Worm (Caenorhabditis elegans) whole organism, L4/young adult: ENCODE measurements around the gene fipr-19.

Source experiments
- W03F9.2 ChIP-seq: fragments of 150-350 bp; optimal IDR thresholded peaks from 2 replicates; lab custom pipeline; 2014; ENCODE audit warnings: missing biosample characterization, missing genetic modification characterization
- dao-5 ChIP-seq: sonication (generic microtip); optimal IDR thresholded peaks from 2 replicates; lab custom pipeline; 2016; ENCODE audit warnings: missing genotype, missing genetic modification characterization, moderate library complexity, missing compliant biosample characterization
- him-1 ChIP-seq: sonication (generic microtip); optimal IDR thresholded peaks from 2 replicates; lab custom pipeline; 2016; ENCODE audit warnings: missing genotype, missing genetic modification reagents, missing genetic modification characterization, missing compliant biosample characterization

fipr-19 gene

ce11 chrIII:7458846-7459365, at the start of gene fipr-19, which contains the start of gene fipr-18:
fipr-19 (minus strand) TSS chrIII:7458946.
fipr-18 (plus strand) TSS chrIII:7459315.
- TF ChIP-seq dao-5 (tag; lab: Kevin White, UChicago) (no peak), him-1 (tag; lab: Kevin White, UChicago) (no peak), W03F9.2 (tag; lab: Kevin White, UChicago) (no peak)

ce11 chrIII:7508128-7508635, 49.4 kb upstream of the fipr-19 start, which contains the start of gene cls-1:
cls-1 (plus strand) TSS chrIII:7508178.
- TF ChIP-seq W03F9.2 (tag; lab: Kevin White, UChicago) = no peak
- TF ChIP-seq dao-5 (tag; lab: Kevin White, UChicago) = no peak
- TF ChIP-seq him-1 (tag; lab: Kevin White, UChicago) = no peak

ce11 chrIII:7506983-7507382, 48.2 kb upstream of the fipr-19 start:
- no peak for TF ChIP-seq dao-5 (tag; lab: Kevin White, UChicago)
- TF ChIP-seq W03F9.2 (tag; lab: Kevin White, UChicago) = no peak
- TF ChIP-seq him-1 (tag; lab: Kevin White, UChicago) = no peak

ce11 chrIII:7499421-7499902, 40.7 kb upstream of the fipr-19 start, which contains the start of the genes C07H6.9 and sap-140:
C07H6.9 (minus strand) TSS chrIII:7499471.
sap-140 (plus strand) TSS chrIII:7499738.
- TF ChIP-seq dao-5 (tag; lab: Kevin White, UChicago) = no peak
- peak; percentile 83 for TF ChIP-seq W03F9.2 (tag; lab: Kevin White, UChicago)
- peak; percentile 24 for TF ChIP-seq him-1 (tag; lab: Kevin White, UChicago)

ce11 chrIII:7498346-7498745, 39.6 kb upstream of the fipr-19 start:
- peak; percentile 86 for TF ChIP-seq W03F9.2 (tag; lab: Kevin White, UChicago)
- no peak for TF ChIP-seq him-1 (tag; lab: Kevin White, UChicago)
- TF ChIP-seq dao-5 (tag; lab: Kevin White, UChicago) = no peak

- no peak for TF ChIP-seq him-1 (tag; lab: Kevin White, UChicago)
- TF ChIP-seq W03F9.2 (tag; lab: Kevin White, UChicago) = no peak
- no peak for TF ChIP-seq dao-5 (tag; lab: Kevin White, UChicago)
These were observed 39.1 kb upstream of the fipr-19 start, which contains the start of gene cgh-1 for ce11 chrIII:7497782-7498266. cgh-1 (minus strand) TSS chrIII:7497832.

ce11 chrIII:7495616-7496146, 36.9 kb upstream of the fipr-19 start:
- TF ChIP-seq dao-5 (tag; lab: Kevin White, UChicago) (peak; percentile 30), him-1 (tag; lab: Kevin White, UChicago) (no peak)

- TF ChIP-seq W03F9.2 (tag; lab: Kevin White, UChicago) (no peak), him-1 (tag; lab: Kevin White, UChicago) (no peak), dao-5 (tag; lab: Kevin White, UChicago) (no peak)
These were observed 36.1 kb upstream of the fipr-19 start for ce11 chrIII:7494850-7495314.

ce11 chrIII:7491931-7492330, 33.2 kb upstream of the fipr-19 start:
- TF ChIP-seq W03F9.2 (tag; lab: Kevin White, UChicago) = no peak
- TF ChIP-seq dao-5 (tag; lab: Kevin White, UChicago) = no peak
- TF ChIP-seq him-1 (tag; lab: Kevin White, UChicago) = no peak

- TF ChIP-seq him-1 (tag; lab: Kevin White, UChicago) (no peak), W03F9.2 (tag; lab: Kevin White, UChicago) (no peak), dao-5 (tag; lab: Kevin White, UChicago) (no peak)
These were observed 31.3 kb upstream of the fipr-19 start for ce11 chrIII:7490061-7490460.

- TF ChIP-seq him-1 (tag; lab: Kevin White, UChicago) (no peak), dao-5 (tag; lab: Kevin White, UChicago) (no peak), W03F9.2 (tag; lab: Kevin White, UChicago) (no peak)
These were observed 30.3 kb upstream of the fipr-19 start, which contains the start of gene mup-4 for ce11 chrIII:7489055-7489534. mup-4 (minus strand) TSS chrIII:7489105.

ce11 chrIII:7488303-7488702, 29.6 kb upstream of the fipr-19 start:
- TF ChIP-seq dao-5 (tag; lab: Kevin White, UChicago) = no peak
- no peak for TF ChIP-seq W03F9.2 (tag; lab: Kevin White, UChicago)
- TF ChIP-seq him-1 (tag; lab: Kevin White, UChicago) = no peak

- TF ChIP-seq him-1 (tag; lab: Kevin White, UChicago) = no peak
- TF ChIP-seq W03F9.2 (tag; lab: Kevin White, UChicago) = no peak
- TF ChIP-seq dao-5 (tag; lab: Kevin White, UChicago) = no peak
These were observed 26.0 kb upstream of the fipr-19 start for ce11 chrIII:7484765-7485164.
